Worm (Caenorhabditis elegans): Measurements from ENCODE around the gene gldi-3.

- no peak for TF ChIP-seq ama-1 (optimal IDR thresholded peaks at IDR 0.05)
- no peak for TF ChIP-seq mec-3 (tag; optimal IDR thresholded peaks at IDR 0.05; ENCODE audit: borderline replicate concordance)
- no peak for TF ChIP-seq nfya-1 (tag; optimal IDR thresholded peaks at IDR 0.05)
- no peak for TF ChIP-seq che-1 (tag; optimal IDR thresholded peaks at IDR 0.05)
- no peak for TF ChIP-seq ceh-6 (GFP tag; optimal IDR thresholded peaks at IDR 0.05)
- TF ChIP-seq pax-1 (tag; optimal IDR thresholded peaks at IDR 0.05), result no peak
- TF ChIP-seq fkh-10 (GFP tag; optimal IDR thresholded peaks at IDR 0.05), result no peak
- TF ChIP-seq nhr-232 (tag; optimal IDR thresholded peaks at IDR 0.05), result no peak
- no peak for TF ChIP-seq ahr-1 (tag; optimal IDR thresholded peaks at IDR 0.05)
- TF ChIP-seq npax-4 (tag; optimal IDR thresholded peaks at IDR 0.05), result no peak
Observed at ce11 chrII:9291632-9292031, 11.7 kb upstream of the gldi-3 start, which contains the start of gene acs-7.

Data from whole organism, late embryonic.